Fruit fly (Drosophila melanogaster): ENCODE measurements around the gene CG6418.

Gene CG6418

DNA sequence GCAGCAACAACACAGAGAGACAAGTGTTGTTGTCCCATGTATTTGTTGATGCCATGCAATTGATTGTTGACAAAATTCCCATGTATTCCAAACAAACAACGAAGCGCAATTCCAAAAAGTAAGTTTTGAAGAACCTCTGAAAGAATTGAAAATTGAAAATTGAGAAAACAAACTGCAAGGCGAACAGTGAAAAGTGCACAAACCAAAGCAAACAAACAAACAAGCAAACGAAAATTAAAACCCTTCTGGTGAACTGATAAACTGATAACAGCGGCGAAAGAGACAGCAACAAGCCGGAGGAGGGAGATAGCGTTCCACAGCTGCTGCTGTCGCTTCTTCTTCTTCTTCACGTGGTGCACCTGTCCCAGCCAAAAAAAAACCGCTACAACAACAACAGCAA, 20.3 kb downstream of the CG6418 start (continued):
- peak; percentile 45 for TF ChIP-seq CG17568 (GFP tag; optimal IDR thresholded peaks at IDR 0.05)
- peak; percentile 69; the same call in 1 of the 2 replicates for TF ChIP-seq CG4360 (GFP tag; IDR thresholded peaks at IDR 0.05)
- no peak for TF ChIP-seq Dip3 (GFP tag; optimal IDR thresholded peaks at IDR 0.05)
- TF ChIP-seq CG1529 (GFP tag; optimal IDR thresholded peaks at IDR 0.05), result peak; percentile 48
- no peak for TF ChIP-seq Mad (GFP tag; optimal IDR thresholded peaks at IDR 0.05)
- no peak for TF ChIP-seq sr (GFP tag; IDR thresholded peaks at IDR 0.05)
- TF ChIP-seq CG2120 (GFP tag; optimal IDR thresholded peaks at IDR 0.05), result no peak
- TF ChIP-seq Gug (GFP tag; IDR thresholded peaks at IDR 0.05), result no peak
- TF ChIP-seq Camta (GFP tag; optimal IDR thresholded peaks at IDR 0.05), result no peak
- no peak for TF ChIP-seq Opbp (GFP tag; IDR thresholded peaks at IDR 0.05; ENCODE audit: partially characterized antibody)
- peak; percentile 18 for TF ChIP-seq CG10209 (GFP tag; optimal IDR thresholded peaks at IDR 0.05)
- TF ChIP-seq gcm (GFP tag; optimal IDR thresholded peaks at IDR 0.05), result peak; percentile 1
- no peak for TF ChIP-seq gce (GFP tag; IDR thresholded peaks at IDR 0.05)
- no peak for TF ChIP-seq Gsc (GFP tag; IDR thresholded peaks at IDR 0.05)
- no peak for TF ChIP-seq CG6254 (GFP tag; optimal IDR thresholded peaks at IDR 0.05)
- no peak for TF ChIP-seq gcm2 (GFP tag; optimal IDR thresholded peaks at IDR 0.05)
- no peak for TF ChIP-seq Nf-YA (GFP tag; IDR thresholded peaks at IDR 0.05)
- TF ChIP-seq CG18764 (GFP tag; optimal IDR thresholded peaks at IDR 0.05), result no peak
- TF ChIP-seq CG6689 (GFP tag; IDR thresholded peaks at IDR 0.05), result no peak
- TF ChIP-seq sens (GFP tag), result peak; percentile 82
- TF ChIP-seq CG9727 (GFP tag; optimal IDR thresholded peaks at IDR 0.05), result peak; percentile 38
- TF ChIP-seq CG17802 (tag; optimal IDR thresholded peaks at IDR 0.05), result no peak
- TF ChIP-seq CG18476 (GFP tag; optimal IDR thresholded peaks at IDR 0.05), result no peak
- TF ChIP-seq CG6654 (GFP tag; optimal IDR thresholded peaks at IDR 0.05), result no peak
- peak; percentile 9 for TF ChIP-seq CG7987 (GFP tag; optimal IDR thresholded peaks at IDR 0.05)
- TF ChIP-seq Hsf (GFP tag; optimal IDR thresholded peaks at IDR 0.05), result no peak
- no peak for TF ChIP-seq pan (optimal IDR thresholded peaks at IDR 0.05)
- TF ChIP-seq pan (GFP tag; optimal IDR thresholded peaks at IDR 0.05 in 1 of 2, IDR thresholded peaks at IDR 0.05 in 1 of 2), result no peak
- TF ChIP-seq CG6683 (GFP tag; optimal IDR thresholded peaks at IDR 0.05), result no peak
- peak; percentile 18 for TF ChIP-seq CG4424 (GFP tag; optimal IDR thresholded peaks at IDR 0.05)
- TF ChIP-seq row (GFP tag; IDR thresholded peaks at IDR 0.05), result no peak
- peak; percentile 46 for TF ChIP-seq ATbp (GFP tag; optimal IDR thresholded peaks at IDR 0.05)
- TF ChIP-seq Pdp1 (GFP tag; optimal IDR thresholded peaks at IDR 0.05), result peak in 1 of 2 experiments; percentile 13
- TF ChIP-seq CG31441 (GFP tag; IDR thresholded peaks at IDR 0.05), result 0 out of 2 replicates have a peak, but pooled peaks have one; percentile 11
- no peak for TF ChIP-seq CG12155 (GFP tag; optimal IDR thresholded peaks at IDR 0.05)
- TF ChIP-seq oc (tag; optimal IDR thresholded peaks at IDR 0.05), result no peak
- peak; percentile 2 for TF ChIP-seq CG3163 (GFP tag; optimal IDR thresholded peaks at IDR 0.05)
- TF ChIP-seq CG8924 (tag; optimal IDR thresholded peaks at IDR 0.05), result peak; percentile 15
- peak; percentile 15 for TF ChIP-seq HHEX (GFP tag; optimal IDR thresholded peaks at IDR 0.05)
- TF ChIP-seq Blimp-1 (GFP tag; optimal IDR thresholded peaks at IDR 0.05), result peak; percentile 5
- TF ChIP-seq kah (GFP tag; optimal IDR thresholded peaks at IDR 0.05), result no peak
- TF ChIP-seq CG11456 (GFP tag; IDR thresholded peaks at IDR 0.05), result no peak
- TF ChIP-seq sug (tag; optimal IDR thresholded peaks at IDR 0.05), result no peak
- TF ChIP-seq CG11560 (tag; IDR thresholded peaks at IDR 0.05), result no peak
- TF ChIP-seq CG5180 (GFP tag; optimal IDR thresholded peaks at IDR 0.05), result no peak
- TF ChIP-seq trh (GFP tag; optimal IDR thresholded peaks at IDR 0.05), result no peak
- no peak for TF ChIP-seq NfI (GFP tag; optimal IDR thresholded peaks at IDR 0.05)
- no peak for TF ChIP-seq HLH54F (GFP tag; optimal IDR thresholded peaks at IDR 0.05)
- no peak for TF ChIP-seq CG11247 (GFP tag; IDR thresholded peaks at IDR 0.05)
- no peak for TF ChIP-seq sd (tag; optimal IDR thresholded peaks at IDR 0.05)
- no peak for TF ChIP-seq Usf (GFP tag; optimal IDR thresholded peaks at IDR 0.05)
- no peak for TF ChIP-seq ERR (GFP tag; optimal IDR thresholded peaks at IDR 0.05)
